Worm (Caenorhabditis elegans) whole organism, L2 larva: Measurements from ENCODE around the gene sre-26.

Experiments
- nhr-12 ChIP-seq: fragments of 150-350 bp; optimal IDR thresholded peaks from 2 replicates; lab custom pipeline; 2014; ENCODE audit warnings: missing biosample characterization, missing genetic modification characterization
- nhr-237 ChIP-seq: fragments of 150-350 bp; optimal IDR thresholded peaks from 2 replicates; lab custom pipeline; 2014; ENCODE audit warnings: missing biosample characterization, missing genetic modification characterization
- skn-1 ChIP-seq: sonication (generic microtip); optimal IDR thresholded peaks from 2 replicates; lab custom pipeline; 2017; ENCODE audit warnings: missing biosample characterization, missing genetic modification characterization
- zag-1 ChIP-seq: fragments of 150-350 bp; optimal IDR thresholded peaks from 2 replicates; lab custom pipeline; 2014; ENCODE audit warnings: missing biosample characterization, missing genetic modification characterization

DNA sequence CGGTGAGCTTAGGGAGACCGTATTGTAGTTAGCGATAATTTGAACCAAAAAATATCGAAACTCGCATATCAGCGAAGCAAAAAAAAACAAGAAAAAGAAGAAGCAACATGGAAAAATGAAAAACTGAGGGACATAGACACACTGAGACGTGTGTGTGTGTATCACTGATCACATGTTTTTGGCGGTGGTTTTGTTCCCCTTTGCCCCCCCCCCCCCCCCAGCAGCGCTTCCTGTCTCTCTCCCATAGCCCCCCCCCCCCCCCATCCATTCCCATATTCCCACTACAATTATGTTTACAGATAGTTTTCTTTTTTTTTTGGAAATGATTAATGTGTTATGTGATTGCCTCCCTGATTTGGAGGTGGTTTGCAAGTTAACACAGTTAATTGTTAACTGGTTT is 51.2 kb downstream of the sre-26 start:
- no peak for TF ChIP-seq nhr-12 (tag; lab: Kevin White, UChicago)
- no peak for TF ChIP-seq zag-1 (tag; lab: Kevin White, UChicago)
- no peak for TF ChIP-seq skn-1 (tag; lab: Kevin White, UChicago)
- TF ChIP-seq nhr-237 (tag; lab: Kevin White, UChicago): no peak
